Worm (Caenorhabditis elegans) whole organism, L4/young adult: ENCODE measurements around the gene F14D2.7.

Experiments used
- W03F9.2 ChIP-seq: fragments of 150-350 bp; optimal IDR thresholded peaks from 2 replicates; lab custom pipeline; 2014; ENCODE audit warnings: missing biosample characterization, missing genetic modification characterization
- dao-5 ChIP-seq: sonication (generic microtip); optimal IDR thresholded peaks from 2 replicates; lab custom pipeline; 2016; ENCODE audit warnings: missing genotype, missing genetic modification characterization, moderate library complexity, missing compliant biosample characterization
- him-1 ChIP-seq: sonication (generic microtip); optimal IDR thresholded peaks from 2 replicates; lab custom pipeline; 2016; ENCODE audit warnings: missing genotype, missing genetic modification reagents, missing genetic modification characterization, missing compliant biosample characterization

DNA sequence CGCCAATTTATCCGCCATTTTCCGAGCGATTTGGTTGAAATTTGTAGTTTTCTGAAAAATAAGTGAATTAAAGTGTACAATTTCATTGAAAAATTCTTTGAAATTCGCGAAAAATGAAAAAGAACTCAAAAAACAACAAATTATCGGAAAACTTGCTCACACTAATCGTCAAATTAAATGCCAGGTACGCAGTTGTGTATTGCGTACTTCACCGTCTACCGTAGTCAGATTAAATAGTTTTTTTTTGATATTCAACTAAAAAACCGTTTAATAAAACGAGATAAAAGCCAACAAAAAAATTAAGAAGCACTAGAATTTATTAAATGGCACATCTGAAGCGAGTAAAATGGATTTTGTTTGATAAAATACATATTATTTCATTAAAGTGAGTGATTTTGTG is 6.5 kb upstream of the F14D2.7 start, which contains the start of gene bath-28:
- TF ChIP-seq him-1 (no peak), dao-5 (no peak), W03F9.2 (tag; lab: Kevin White, UChicago) (no peak)
